Worm (Caenorhabditis elegans): Measurements from ENCODE around the gene mtl-1.

Gene mtl-1

ce11 chrV:6706771-6707170, 15.1 kb upstream of the mtl-1 start, which contains the start of gene W02F12.4:
Gene W02F12.4, minus strand, starts transcription at chrV:6706934.
- TF ChIP-seq ces-1 (GFP tag; optimal IDR thresholded peaks at IDR 0.05) (no peak), sptf-1 (tag; optimal IDR thresholded peaks at IDR 0.05) (no peak), hlh-1 (tag; optimal IDR thresholded peaks at IDR 0.05) (no peak), elt-1 (tag; optimal IDR thresholded peaks at IDR 0.05; ENCODE audit: borderline replicate concordance, insufficient read depth) (no peak), lin-32 (GFP tag; optimal IDR thresholded peaks at IDR 0.05) (no peak), zip-8 (tag; optimal IDR thresholded peaks at IDR 0.05) (peak; percentile 3), lin-13 (tag; optimal IDR thresholded peaks at IDR 0.05) (no peak), nhr-237 (tag; optimal IDR thresholded peaks at IDR 0.05) (no peak)

ce11 chrV:6705367-6705766, 13.7 kb upstream of the mtl-1 start:
- TF ChIP-seq ceh-43 (GFP tag; optimal IDR thresholded peaks at IDR 0.05) (no peak), nhr-237 (tag; optimal IDR thresholded peaks at IDR 0.05) (no peak), zip-8 (tag; optimal IDR thresholded peaks at IDR 0.05) (peak; percentile 91)

DNA sequence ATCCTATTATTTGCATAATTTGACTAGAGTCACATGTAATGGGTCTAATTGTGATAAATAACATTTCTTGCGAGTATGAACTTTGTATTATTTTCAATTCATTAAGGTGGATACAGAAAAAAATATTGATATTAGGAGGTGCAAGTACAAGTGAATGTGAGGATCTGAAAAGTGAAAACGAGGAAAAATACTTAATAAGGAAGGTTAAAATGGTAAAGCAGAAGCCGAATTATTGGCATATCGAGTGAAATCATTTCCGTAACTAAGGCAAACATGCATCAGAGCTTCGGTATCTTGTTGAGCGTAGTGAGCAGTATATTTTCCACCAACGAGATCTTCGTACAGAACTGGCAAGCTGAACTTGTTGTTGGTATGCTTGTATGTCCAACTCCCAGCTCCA, 12.8 kb upstream of the mtl-1 start:
- TF ChIP-seq nhr-12 (tag; optimal IDR thresholded peaks at IDR 0.05): no peak
- TF ChIP-seq pha-4 (tag; optimal IDR thresholded peaks at IDR 0.05): no peak
- TF ChIP-seq M03D4.4 (tag; optimal IDR thresholded peaks at IDR 0.05): no peak

DNA sequence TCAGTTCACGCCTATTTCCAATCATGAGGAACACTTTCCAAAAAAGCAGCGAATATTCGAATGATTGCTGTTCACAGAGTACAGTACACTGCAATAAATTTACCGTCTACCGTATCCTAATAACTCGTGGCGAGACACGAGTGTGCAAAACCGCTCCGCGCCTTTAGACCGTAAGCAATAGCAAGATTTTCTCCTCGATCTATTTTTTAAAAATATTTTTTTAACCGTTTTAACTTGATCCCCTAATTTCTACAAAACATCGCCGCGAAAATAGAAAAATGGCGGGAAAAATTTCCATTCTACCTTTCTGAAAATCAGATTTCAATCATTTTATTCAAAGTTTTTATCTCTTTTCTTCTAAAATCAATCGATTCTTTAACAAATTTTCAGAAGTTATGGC, 11.0 kb upstream of the mtl-1 start, which contains the start of gene era-1:
Gene era-1 (plus strand): TSS at position 366 of the 400 bp plus-strand sequence.
- TF ChIP-seq elt-3 (tag; optimal IDR thresholded peaks at IDR 0.05) (no peak), nhr-28 (tag; optimal IDR thresholded peaks at IDR 0.05) (no peak), pha-4 (tag; optimal IDR thresholded peaks at IDR 0.05) (no peak), drap-1 (GFP tag; optimal IDR thresholded peaks at IDR 0.05) (no peak), ceh-39 (tag; optimal IDR thresholded peaks at IDR 0.05) (no peak), unc-62 (GFP tag; optimal IDR thresholded peaks at IDR 0.05) (no peak), sem-2 (GFP tag; optimal IDR thresholded peaks at IDR 0.05) (no peak), ztf-11 (tag; optimal IDR thresholded peaks at IDR 0.05) (no peak), elt-1 (tag; optimal IDR thresholded peaks at IDR 0.05; ENCODE audit: borderline replicate concordance, insufficient read depth) (no peak)

- peak; percentile 82 for TF ChIP-seq blmp-1 (tag; optimal IDR thresholded peaks at IDR 0.05)
- no peak for TF ChIP-seq cnd-1 (tag; optimal IDR thresholded peaks at IDR 0.05)
Observed at ce11 chrV:6699833-6700232, 8.2 kb upstream of the mtl-1 start.

ce11 chrV:6699021-6699420, 7.4 kb upstream of the mtl-1 start:
- no peak for TF ChIP-seq elt-3 (tag; optimal IDR thresholded peaks at IDR 0.05)
- TF ChIP-seq cnd-1 (tag; optimal IDR thresholded peaks at IDR 0.05): no peak
- TF ChIP-seq nhr-28 (tag; optimal IDR thresholded peaks at IDR 0.05): no peak
- no peak for TF ChIP-seq lin-32 (GFP tag; optimal IDR thresholded peaks at IDR 0.05)
- TF ChIP-seq ces-1 (GFP tag; optimal IDR thresholded peaks at IDR 0.05): no peak
- no peak for TF ChIP-seq unc-39 (tag; optimal IDR thresholded peaks at IDR 0.05)
- no peak for TF ChIP-seq ceh-39 (tag; optimal IDR thresholded peaks at IDR 0.05)
- TF ChIP-seq mls-2 (tag; optimal IDR thresholded peaks at IDR 0.05): no peak
- TF ChIP-seq tbx-8 (GFP tag; optimal IDR thresholded peaks at IDR 0.05): no peak
- no peak for TF ChIP-seq sem-2 (GFP tag; optimal IDR thresholded peaks at IDR 0.05)
- no peak for TF ChIP-seq sptf-1 (tag; optimal IDR thresholded peaks at IDR 0.05)
- no peak for TF ChIP-seq snpc-4 (tag; optimal IDR thresholded peaks at IDR 0.05)
- TF ChIP-seq blmp-1 (tag; optimal IDR thresholded peaks at IDR 0.05): no peak
- no peak for TF ChIP-seq mep-1 (tag; optimal IDR thresholded peaks at IDR 0.05)
- TF ChIP-seq mab-5 (tag; optimal IDR thresholded peaks at IDR 0.05): no peak
- no peak for TF ChIP-seq nhr-237 (tag; optimal IDR thresholded peaks at IDR 0.05)

ce11 chrV:6697552-6697951, 5.9 kb upstream of the mtl-1 start, which contains the start of gene W02F12.2:
Gene W02F12.2, minus strand, starts transcription at chrV:6697652.
- TF ChIP-seq elt-3 (tag; optimal IDR thresholded peaks at IDR 0.05) (no peak), flh-1 (GFP tag; optimal IDR thresholded peaks at IDR 0.05) (no peak), snpc-4 (tag; optimal IDR thresholded peaks at IDR 0.05) (no peak), ces-1 (GFP tag; optimal IDR thresholded peaks at IDR 0.05) (no peak), unc-120 (tag; optimal IDR thresholded peaks at IDR 0.05; ENCODE audit: poor library complexity, severe bottlenecking) (no peak), lsy-2 (tag; optimal IDR thresholded peaks at IDR 0.05) (no peak), sptf-1 (tag; optimal IDR thresholded peaks at IDR 0.05) (no peak), unc-62 (GFP tag; optimal IDR thresholded peaks at IDR 0.05) (no peak), hlh-1 (tag; optimal IDR thresholded peaks at IDR 0.05) (no peak), nhr-12 (tag; optimal IDR thresholded peaks at IDR 0.05) (no peak), ceh-43 (GFP tag; optimal IDR thresholded peaks at IDR 0.05) (no peak), lin-13 (tag; optimal IDR thresholded peaks at IDR 0.05) (no peak)
